Worm (Caenorhabditis elegans) whole organism, L1 larva: Measurements from ENCODE around the gene bath-20.

Experiments
- blmp-1 ChIP-seq: fragments of 150-350 bp; optimal IDR thresholded peaks from 2 replicates; lab custom pipeline; 2014; ENCODE audit warnings: missing biosample characterization, missing genetic modification characterization
- fkh-4 ChIP-seq: sonication (generic microtip); optimal IDR thresholded peaks from 2 replicates; lab custom pipeline; 2016; ENCODE audit warnings: missing compliant biosample characterization, missing genetic modification characterization, borderline replicate concordance
- lsy-2 ChIP-seq, 2 experiments: fragments of 150-350 bp; optimal IDR thresholded peaks; 2 replicates each; lab custom pipeline; 2014; ENCODE audit warnings: missing biosample characterization in 2 of 2, missing genetic modification characterization in 2 of 2
- nhr-11 ChIP-seq: fragments of 150-350 bp; optimal IDR thresholded peaks from 2 replicates; lab custom pipeline; 2014; ENCODE audit warnings: missing biosample characterization, missing genetic modification characterization
- nhr-237 ChIP-seq: fragments of 150-350 bp; optimal IDR thresholded peaks from 2 replicates; lab custom pipeline; 2014; ENCODE audit warnings: missing biosample characterization, missing genetic modification characterization
- sox-4 ChIP-seq: sonication (generic microtip); optimal IDR thresholded peaks from 2 replicates; lab custom pipeline; 2016; ENCODE audit warnings: missing genetic modification characterization, missing compliant biosample characterization
- sptf-1 ChIP-seq: fragments of 150-350 bp; optimal IDR thresholded peaks from 2 replicates; lab custom pipeline; 2014; ENCODE audit warnings: missing biosample characterization, missing genetic modification characterization
- tbx-2 ChIP-seq: sonication (generic microtip); optimal IDR thresholded peaks from 2 replicates; lab custom pipeline; 2016; ENCODE audit warnings: missing genetic modification characterization, missing compliant biosample characterization
- zag-1 ChIP-seq: fragments of 150-350 bp; optimal IDR thresholded peaks from 2 replicates; lab custom pipeline; 2014; ENCODE audit warnings: missing biosample characterization, missing genetic modification characterization

DNA sequence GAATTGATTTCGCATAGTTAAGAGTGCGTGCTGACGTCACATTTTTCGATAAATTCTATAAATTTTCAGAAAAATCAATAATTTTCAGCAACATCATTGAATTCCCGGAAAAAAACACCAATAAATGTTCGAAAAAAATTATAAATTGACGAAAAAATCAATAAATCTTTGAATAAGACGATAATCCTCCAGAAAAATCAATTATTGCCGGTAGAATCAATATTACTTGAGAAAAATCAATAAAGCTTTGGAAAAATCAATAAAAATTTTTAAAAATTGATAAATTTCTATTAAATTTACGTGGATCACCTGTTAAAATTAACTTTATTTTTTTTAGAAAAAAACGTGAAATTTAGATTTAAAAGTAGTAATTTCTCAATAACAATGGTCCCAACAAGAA lies 28.5 kb downstream of the bath-20 start:
- TF ChIP-seq tbx-2 (no peak), zag-1 (tag; lab: Kevin White, UChicago) (no peak), fkh-4 (tag; lab: Kevin White, UChicago) (no peak), nhr-237 (no peak), sptf-1 (tag; lab: Kevin White, UChicago) (no peak), sox-4 (no peak), blmp-1 (tag; lab: Kevin White, UChicago) (no peak), nhr-11 (tag; lab: Kevin White, UChicago) (no peak), lsy-2 (tag; optimal IDR thresholded peaks at IDR 0.05; lab: Kevin White, UChicago) (no peak)
